Worm (Caenorhabditis elegans): Measurements from ENCODE around the gene ulp-2.

The ulp-2 gene

ce11 chrII:4908160-4908559, 51.5 kb downstream of the ulp-2 start (continued):
- TF ChIP-seq sox-4 (tag; optimal IDR thresholded peaks at IDR 0.05) = no peak
- no peak for TF ChIP-seq nhr-11 (tag; optimal IDR thresholded peaks at IDR 0.05)
- TF ChIP-seq lin-13 (GFP tag; optimal IDR thresholded peaks at IDR 0.05) = no peak
- no peak for TF ChIP-seq unc-30 (tag; optimal IDR thresholded peaks at IDR 0.05)
- TF ChIP-seq egl-13 (tag; optimal IDR thresholded peaks at IDR 0.05) = no peak
- TF ChIP-seq grh-1 (GFP tag; IDR thresholded peaks at IDR 0.05) = no peak
- TF ChIP-seq zag-1 (tag; optimal IDR thresholded peaks at IDR 0.05) = no peak
- no peak for TF ChIP-seq lin-35 (GFP tag; optimal IDR thresholded peaks at IDR 0.05)
- no peak for TF ChIP-seq unc-98 (GFP tag; IDR thresholded peaks at IDR 0.05)
- no peak for TF ChIP-seq ceh-82 (tag; optimal IDR thresholded peaks at IDR 0.05)
- no peak for TF ChIP-seq egl-27 (tag; optimal IDR thresholded peaks at IDR 0.05)
- TF ChIP-seq xbp-1 (tag; optimal IDR thresholded peaks at IDR 0.05) = no peak
- no peak for TF ChIP-seq C34B4.2 (tag; optimal IDR thresholded peaks at IDR 0.05)
- TF ChIP-seq ceh-90 (tag; optimal IDR thresholded peaks at IDR 0.05) = no peak
- TF ChIP-seq tbx-2 (tag; optimal IDR thresholded peaks at IDR 0.05) = peak; percentile 27
- TF ChIP-seq nhr-76 (tag; optimal IDR thresholded peaks at IDR 0.05) = no peak
- no peak for TF ChIP-seq pqm-1 (tag; optimal IDR thresholded peaks at IDR 0.05)
- TF ChIP-seq unc-62 (GFP tag; optimal IDR thresholded peaks at IDR 0.05) = no peak
- TF ChIP-seq fos-1 (tag; optimal IDR thresholded peaks at IDR 0.05) = no peak
- TF ChIP-seq nhr-237 (tag; optimal IDR thresholded peaks at IDR 0.05) = no peak
- TF ChIP-seq hpl-2 (GFP tag; optimal IDR thresholded peaks at IDR 0.05) = no peak
- TF ChIP-seq hlh-4 (tag; optimal IDR thresholded peaks at IDR 0.05) = no peak
- peak in 1 of 2 experiments; percentile 5 for TF ChIP-seq lsy-2 (tag; optimal IDR thresholded peaks at IDR 0.05)
- peak in 1 of 3 experiments; percentile 2 for TF ChIP-seq dpl-1 (GFP tag; optimal IDR thresholded peaks at IDR 0.05)
- TF ChIP-seq mab-9 (GFP tag; IDR thresholded peaks at IDR 0.05) = no peak
- TF ChIP-seq nhr-28 (tag; optimal IDR thresholded peaks at IDR 0.05) = no peak
- TF ChIP-seq nhr-47 (tag; optimal IDR thresholded peaks at IDR 0.05) = peak; percentile 28
- no peak for TF ChIP-seq tlp-1 (tag; optimal IDR thresholded peaks at IDR 0.05)
- no peak for TF ChIP-seq ama-1 (optimal IDR thresholded peaks at IDR 0.05)
- TF ChIP-seq pax-3 (tag; optimal IDR thresholded peaks at IDR 0.05) = no peak
- TF ChIP-seq aha-1 (tag; optimal IDR thresholded peaks at IDR 0.05) = no peak
- no peak for TF ChIP-seq lin-15B (tag; optimal IDR thresholded peaks at IDR 0.05)
- no peak for TF ChIP-seq swsn-7 (tag; optimal IDR thresholded peaks at IDR 0.05)
- no peak for TF ChIP-seq nhr-84 (tag; optimal IDR thresholded peaks at IDR 0.05)
- TF ChIP-seq ets-5 (GFP tag; IDR thresholded peaks at IDR 0.05) = no peak
- TF ChIP-seq skn-1 (tag; optimal IDR thresholded peaks at IDR 0.05) = peak; percentile 97
- no peak for TF ChIP-seq vab-15 (tag; optimal IDR thresholded peaks at IDR 0.05)
- TF ChIP-seq C16A3.4 (tag; optimal IDR thresholded peaks at IDR 0.05) = no peak
- TF ChIP-seq hlh-17 (GFP tag; optimal IDR thresholded peaks at IDR 0.05; ENCODE audit: borderline replicate concordance) = no peak
- TF ChIP-seq blmp-1 (tag; optimal IDR thresholded peaks at IDR 0.05) = peak; percentile 9
- peak; percentile 45 for TF ChIP-seq nhr-71 (tag; optimal IDR thresholded peaks at IDR 0.05)
- TF ChIP-seq ceh-88 (GFP tag; IDR thresholded peaks at IDR 0.05) = no peak
- no peak for TF ChIP-seq fkh-10 (GFP tag; optimal IDR thresholded peaks at IDR 0.05)

- TF ChIP-seq tlp-1 (tag; optimal IDR thresholded peaks at IDR 0.05) = no peak
- TF ChIP-seq nhr-47 (tag; optimal IDR thresholded peaks at IDR 0.05) = no peak
- TF ChIP-seq fos-1 (tag; optimal IDR thresholded peaks at IDR 0.05) = no peak
- no peak for TF ChIP-seq nhr-19 (GFP tag; conservative IDR thresholded peaks at IDR 0.05)
- no peak for TF ChIP-seq lin-35 (GFP tag; optimal IDR thresholded peaks at IDR 0.05)
- TF ChIP-seq hlh-4 (tag; optimal IDR thresholded peaks at IDR 0.05) = no peak
- no peak for TF ChIP-seq unc-30 (tag; optimal IDR thresholded peaks at IDR 0.05)
- TF ChIP-seq dsc-1 (tag; optimal IDR thresholded peaks at IDR 0.05) = peak; percentile 92
- peak; percentile 77 for TF ChIP-seq fkh-4 (tag; optimal IDR thresholded peaks at IDR 0.05; ENCODE audit: borderline replicate concordance)
- no peak for TF ChIP-seq nhr-90 (tag; optimal IDR thresholded peaks at IDR 0.05; ENCODE audit: poor library complexity)
- TF ChIP-seq C04F5.9 (tag; optimal IDR thresholded peaks at IDR 0.05) = no peak
Observed at ce11 chrII:4905883-4906282, 53.8 kb downstream of the ulp-2 start.

Measured in whole organism, L1 larva.